Fruit fly (Drosophila melanogaster) whole organism, pupa: Measurements from ENCODE around the gene CG14207.

Source experiments
- CG10348 ChIP-seq: fragments of 200-800 bp; sonication (Bioruptor generic); IDR thresholded peaks from 2 replicates; pipeline ENCODE4 v1.3.6; 2022; ENCODE audit warnings: missing biosample characterization, missing genetic modification characterization
- CG12605 ChIP-seq: fragments of 200-800 bp; sonication (Bioruptor generic); IDR thresholded peaks from 2 replicates; pipeline ENCODE4 v1.3.6; 2022; ENCODE audit warnings: missing biosample characterization, missing genetic modification characterization
- CG17806 ChIP-seq: fragments of 200-800 bp; sonication (Bioruptor generic); optimal IDR thresholded peaks from 2 replicates; lab custom pipeline; 2018; ENCODE audit warnings: missing biosample characterization, mild to moderate bottlenecking, missing genetic modification characterization, moderate library complexity
- CG32121 ChIP-seq: fragments of 200-800 bp; sonication (Bioruptor generic); IDR thresholded peaks from 2 replicates; pipeline ENCODE4 v1.3.6; 2022; ENCODE audit warnings: missing biosample characterization, missing genetic modification characterization
- CG34367 ChIP-seq: fragments of 200-800 bp; sonication (Bioruptor generic); optimal IDR thresholded peaks from 2 replicates; lab custom pipeline; 2018; ENCODE audit warnings: missing biosample characterization, mild to moderate bottlenecking, missing genetic modification characterization
- CG4496 ChIP-seq: fragments of 200-800 bp; sonication (Bioruptor generic); IDR thresholded peaks from 3 replicates; pipeline ENCODE4 v1.3.6; 2022; ENCODE audit warnings: missing biosample characterization, missing genetic modification characterization
- CG9948 ChIP-seq: fragments of 200-800 bp; sonication (Bioruptor generic); optimal IDR thresholded peaks from 2 replicates; lab custom pipeline; 2018; ENCODE audit warnings: missing biosample characterization, mild to moderate bottlenecking, missing genetic modification characterization, moderate library complexity
- EcR ChIP-seq: fragments of 200-800 bp; sonication (Bioruptor generic); optimal IDR thresholded peaks from 3 replicates; lab custom pipeline; 2019; ENCODE audit warnings: missing biosample characterization, missing genetic modification characterization, mild to moderate bottlenecking, moderate library complexity, missing genetic modification reagents
- Pif1A ChIP-seq: fragments of 200-800 bp; sonication (Bioruptor generic); optimal IDR thresholded peaks from 3 replicates; lab custom pipeline; 2016; ENCODE audit warnings: missing biosample characterization, missing genetic modification characterization
- Snoo ChIP-seq: fragments of 200-800 bp; sonication (Bioruptor generic); optimal IDR thresholded peaks from 3 replicates; lab custom pipeline; 2017; ENCODE audit warnings: missing biosample characterization, mild to moderate bottlenecking, missing genetic modification characterization, inconsistent platforms
- fd96Ca ChIP-seq: fragments of 200-800 bp; sonication (Bioruptor generic); IDR thresholded peaks from 3 replicates; pipeline ENCODE4 v1.3.6; 2022; ENCODE audit warnings: missing biosample characterization, missing genetic modification characterization
- gl ChIP-seq: fragments of 200-800 bp; sonication (Bioruptor generic); optimal IDR thresholded peaks from 2 replicates; lab custom pipeline; 2018; ENCODE audit warnings: missing biosample characterization, mild to moderate bottlenecking, missing genetic modification characterization
- rn ChIP-seq: fragments of 200-800 bp; sonication (Bioruptor generic); IDR thresholded peaks from 2 replicates; pipeline ENCODE4 v1.3.6; 2022; ENCODE audit warnings: missing biosample characterization, missing genetic modification characterization

- TF ChIP-seq fd96Ca (GFP tag; lab: Robert Waterston, UW) (no peak), Pif1A (no peak), EcR (no peak), CG17806 (tag; lab: Kevin White, UChicago) (no peak), rn (GFP tag; lab: Robert Waterston, UW) (no peak), CG10348 (GFP tag; lab: Robert Waterston, UW) (no peak), gl (no peak), CG4496 (GFP tag; lab: Robert Waterston, UW) (no peak), CG12605 (no peak), CG9948 (tag; lab: Kevin White, UChicago) (no peak), CG32121 (GFP tag; lab: Robert Waterston, UW) (no peak), Snoo (tag; lab: Kevin White, UChicago) (no peak), CG34367 (tag; lab: Kevin White, UChicago) (no peak)
Observed at dm6 chrX:19602483-19602882, 2.5 kb upstream of the CG14207 start.
